Worm (Caenorhabditis elegans) whole organism, L4/young adult: ENCODE data around the gene irld-4.

Source experiments
- W03F9.2 ChIP-seq: fragments of 150-350 bp; optimal IDR thresholded peaks from 2 replicates; lab custom pipeline; 2014; ENCODE audit warnings: missing biosample characterization, missing genetic modification characterization
- dao-5 ChIP-seq: sonication (generic microtip); optimal IDR thresholded peaks from 2 replicates; lab custom pipeline; 2016; ENCODE audit warnings: missing genotype, missing genetic modification characterization, moderate library complexity, missing compliant biosample characterization
- him-1 ChIP-seq: sonication (generic microtip); optimal IDR thresholded peaks from 2 replicates; lab custom pipeline; 2016; ENCODE audit warnings: missing genotype, missing genetic modification reagents, missing genetic modification characterization, missing compliant biosample characterization

irld-4 gene

ce11 chrIV:14614176-14614740, 18.6 kb upstream of the irld-4 start:
- TF ChIP-seq dao-5 (tag; lab: Kevin White, UChicago) = no peak
- TF ChIP-seq W03F9.2 (tag; lab: Kevin White, UChicago) = no peak
- TF ChIP-seq him-1 (tag; lab: Kevin White, UChicago) = no peak

DNA sequence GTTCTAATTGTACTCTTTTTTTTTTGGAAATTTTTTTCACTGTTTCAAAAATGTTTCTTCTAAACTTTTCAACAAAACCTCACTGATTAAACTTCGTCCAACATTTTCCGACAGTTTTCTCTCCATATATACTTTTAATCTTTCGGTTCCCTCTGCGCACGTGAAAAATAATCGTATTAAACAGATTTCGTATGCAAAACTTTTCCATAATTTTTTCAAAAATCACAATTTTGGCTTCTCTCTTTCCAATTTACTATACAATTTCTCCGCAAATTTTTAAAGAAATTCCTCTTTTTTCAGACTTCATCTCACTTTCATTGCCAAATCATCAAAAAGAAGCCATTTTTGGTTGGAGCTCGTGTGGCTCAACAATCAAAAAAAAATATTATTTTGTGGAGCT, 16.6 kb upstream of the irld-4 start, which contains the start of gene dmd-6:
Gene dmd-6 (plus strand): TSS at position 301 of the 400 bp plus-strand sequence.
- TF ChIP-seq W03F9.2 (tag; lab: Kevin White, UChicago) = no peak
- TF ChIP-seq him-1 (tag; lab: Kevin White, UChicago) = no peak
- TF ChIP-seq dao-5 (tag; lab: Kevin White, UChicago) = no peak

DNA sequence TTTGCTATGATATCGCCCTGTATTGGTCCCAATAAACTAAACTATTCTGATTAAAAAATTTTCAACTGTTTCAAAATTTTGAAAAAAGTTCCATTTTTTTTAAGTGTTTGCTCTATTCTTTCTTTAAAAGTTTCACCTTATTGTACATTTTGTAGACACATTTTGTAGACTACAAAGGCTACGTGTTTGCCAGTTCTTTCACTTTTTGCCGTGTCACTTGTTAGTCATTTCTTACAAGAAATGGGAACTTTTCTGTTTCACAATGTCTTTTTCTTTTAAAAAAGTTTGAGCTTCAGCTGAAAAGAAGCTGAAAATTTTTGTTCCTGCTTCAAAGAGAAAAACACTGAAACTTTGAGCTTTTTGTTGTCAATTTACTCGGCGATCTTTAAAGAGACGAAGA, 15.8 kb upstream of the irld-4 start:
- TF ChIP-seq dao-5 (tag; lab: Kevin White, UChicago) (no peak), him-1 (tag; lab: Kevin White, UChicago) (no peak), W03F9.2 (tag; lab: Kevin White, UChicago) (no peak)

DNA sequence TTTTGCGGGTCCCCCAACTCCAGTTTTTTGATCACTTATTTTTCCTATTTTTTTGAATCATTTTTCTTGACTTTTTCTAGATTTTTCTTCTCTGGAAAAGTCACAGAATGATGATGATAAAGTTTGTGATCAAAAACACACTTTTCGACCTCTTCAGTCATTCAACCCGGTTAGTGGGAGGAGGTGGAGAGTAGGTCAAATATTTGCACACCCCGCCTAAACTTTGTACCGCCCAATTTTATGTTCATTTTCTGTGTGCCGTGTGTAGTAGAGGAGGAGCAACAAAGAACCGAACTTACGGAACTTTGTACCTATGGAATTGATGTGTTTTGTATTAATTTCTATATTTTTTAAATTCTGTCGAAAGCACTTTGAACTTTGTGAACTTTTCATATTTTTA, 15.4 kb upstream of the irld-4 start:
- TF ChIP-seq dao-5 (tag; lab: Kevin White, UChicago) = no peak
- no peak for TF ChIP-seq him-1 (tag; lab: Kevin White, UChicago)
- TF ChIP-seq W03F9.2 (tag; lab: Kevin White, UChicago) = no peak

DNA sequence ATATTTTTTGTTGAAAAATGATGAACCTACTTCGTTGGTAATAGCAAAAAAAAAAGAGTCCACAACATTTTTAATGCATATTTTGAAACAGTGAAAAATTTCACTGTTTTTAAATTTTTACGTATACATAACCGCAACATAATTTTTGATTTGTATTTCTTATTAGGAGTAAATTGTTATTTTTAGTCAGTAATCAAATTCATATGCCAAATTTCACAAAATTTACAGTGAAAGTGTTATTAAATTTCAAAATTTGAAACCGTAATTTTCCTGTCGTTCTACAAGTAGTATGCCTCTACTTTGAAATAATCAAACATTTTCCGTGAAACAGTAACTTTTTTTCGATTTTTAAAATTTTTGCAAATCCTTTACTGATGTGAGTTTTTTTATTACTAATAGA, 14.9 kb upstream of the irld-4 start:
- TF ChIP-seq him-1 (tag; lab: Kevin White, UChicago) (no peak), W03F9.2 (tag; lab: Kevin White, UChicago) (no peak), dao-5 (tag; lab: Kevin White, UChicago) (no peak)

DNA sequence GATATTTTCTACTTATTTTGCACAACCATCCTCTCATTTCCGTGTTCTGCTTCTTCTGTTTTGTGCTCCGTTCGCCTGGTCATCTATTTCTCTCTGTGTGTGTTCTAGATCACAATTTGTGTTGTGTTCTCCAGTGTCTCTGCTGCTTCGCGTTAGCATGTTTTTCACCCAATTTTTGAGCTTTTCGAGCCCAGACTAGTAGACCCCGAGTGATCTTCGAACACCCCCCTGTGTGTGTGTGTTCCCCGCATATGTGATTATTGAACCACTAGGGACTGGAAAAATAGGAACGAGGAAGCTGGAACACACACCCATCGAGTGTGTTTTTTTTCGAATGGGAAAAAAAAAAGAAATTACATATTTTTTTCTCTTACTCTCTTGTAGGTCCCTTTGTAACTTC, 14.3 kb upstream of the irld-4 start:
- TF ChIP-seq him-1 (tag; lab: Kevin White, UChicago) (no peak), dao-5 (tag; lab: Kevin White, UChicago) (no peak), W03F9.2 (tag; lab: Kevin White, UChicago) (no peak)

DNA sequence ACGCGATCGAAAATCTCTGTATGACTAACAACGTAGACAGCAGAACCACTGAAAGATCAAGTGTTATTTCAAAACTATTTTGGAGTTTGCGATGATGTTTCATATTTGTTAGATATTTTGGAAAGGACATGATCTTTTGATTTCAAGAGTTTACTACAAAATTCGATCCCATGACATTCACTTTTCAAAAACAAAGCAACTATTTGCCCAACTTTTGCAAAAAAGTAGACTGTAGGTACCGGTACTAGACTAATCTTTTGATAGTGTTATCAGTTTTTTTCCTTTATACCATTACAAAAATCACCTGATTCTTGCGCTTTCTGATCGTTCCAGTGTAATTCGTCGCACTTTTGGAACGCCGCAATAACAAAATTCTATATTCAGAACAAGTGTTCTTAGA, 12.9 kb upstream of the irld-4 start:
- TF ChIP-seq him-1 (tag; lab: Kevin White, UChicago) (no peak), dao-5 (tag; lab: Kevin White, UChicago) (no peak), W03F9.2 (tag; lab: Kevin White, UChicago) (no peak)

ce11 chrIV:14620543-14620942, 12.4 kb upstream of the irld-4 start:
- no peak for TF ChIP-seq him-1 (tag; lab: Kevin White, UChicago)
- no peak for TF ChIP-seq W03F9.2 (tag; lab: Kevin White, UChicago)
- no peak for TF ChIP-seq dao-5 (tag; lab: Kevin White, UChicago)

DNA sequence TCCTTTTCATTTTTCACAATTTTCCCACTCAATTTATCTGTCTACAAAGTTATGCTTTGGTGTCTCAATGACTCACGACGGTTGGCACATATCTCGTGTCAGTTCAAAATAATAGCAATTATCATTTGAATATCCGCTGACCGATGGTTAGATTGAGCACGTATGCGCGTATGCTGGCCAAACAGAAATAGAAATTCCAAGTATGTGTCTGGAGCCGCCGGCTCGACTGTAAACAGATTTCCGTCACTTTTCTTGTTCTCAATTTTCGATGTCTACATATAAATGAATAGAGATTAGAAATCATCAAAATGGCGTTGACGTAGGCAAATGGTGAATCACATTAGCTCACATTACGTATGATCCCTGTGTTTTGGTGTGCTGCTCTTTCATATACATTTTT, 11.8 kb upstream of the irld-4 start:
- TF ChIP-seq him-1 (tag; lab: Kevin White, UChicago) = no peak
- no peak for TF ChIP-seq W03F9.2 (tag; lab: Kevin White, UChicago)
- no peak for TF ChIP-seq dao-5 (tag; lab: Kevin White, UChicago)

ce11 chrIV:14622109-14622508, 10.8 kb upstream of the irld-4 start:
- TF ChIP-seq dao-5 (tag; lab: Kevin White, UChicago) (no peak), him-1 (tag; lab: Kevin White, UChicago) (no peak), W03F9.2 (tag; lab: Kevin White, UChicago) (no peak)

- no peak for TF ChIP-seq him-1 (tag; lab: Kevin White, UChicago)
- no peak for TF ChIP-seq W03F9.2 (tag; lab: Kevin White, UChicago)
- TF ChIP-seq dao-5 (tag; lab: Kevin White, UChicago) = no peak
These were observed 1.2 kb upstream of the irld-4 start for ce11 chrIV:14631726-14632125.

ce11 chrIV:14634826-14635225, 1.9 kb downstream of the irld-4 start, which contains the start of gene ule-2:
Gene ule-2 (plus strand): TSS chrIV:14635126.
- TF ChIP-seq dao-5 (tag; lab: Kevin White, UChicago) = no peak
- no peak for TF ChIP-seq W03F9.2 (tag; lab: Kevin White, UChicago)
- TF ChIP-seq him-1 (tag; lab: Kevin White, UChicago) = no peak

- TF ChIP-seq W03F9.2 (tag; lab: Kevin White, UChicago) = no peak
- no peak for TF ChIP-seq dao-5 (tag; lab: Kevin White, UChicago)
- TF ChIP-seq him-1 (tag; lab: Kevin White, UChicago) = no peak
These were observed 4.5 kb downstream of the irld-4 start, which contains the start of gene srlf-27 for ce11 chrIV:14637413-14637812. Gene srlf-27 (plus strand): TSS chrIV:14637713.

ce11 chrIV:14653066-14653465, 20.2 kb downstream of the irld-4 start, which contains the start of gene talp-3:
Gene talp-3 (minus strand): TSS chrIV:14653380.
- TF ChIP-seq him-1 (tag; lab: Kevin White, UChicago) (no peak), dao-5 (tag; lab: Kevin White, UChicago) (no peak), W03F9.2 (tag; lab: Kevin White, UChicago) (no peak)
